Worm (Caenorhabditis elegans) whole organism, late embryonic: Measurements from ENCODE around the gene K06H6.1.

Experiments used
- C08G9.2 ChIP-seq: sonication (generic microtip); optimal IDR thresholded peaks from 2 replicates; lab custom pipeline; 2016; ENCODE audit warnings: mild to moderate bottlenecking, missing genetic modification characterization, moderate library complexity, missing compliant biosample characterization
- F13H6.1 ChIP-seq: sonication (generic microtip); optimal IDR thresholded peaks from 2 replicates; lab custom pipeline; 2016; ENCODE audit warnings: missing genetic modification characterization, missing compliant biosample characterization
- K09A11.1 ChIP-seq: sonication (generic microtip); optimal IDR thresholded peaks from 2 replicates; lab custom pipeline; 2017; ENCODE audit warnings: antibody characterized with exemption, mild to moderate bottlenecking, missing genetic modification characterization, missing compliant biosample characterization; ENCODE audit not compliant: insufficient read depth
- T23F11.4 ChIP-seq: fragments of 200-800 bp; sonication (Bioruptor generic); optimal IDR thresholded peaks from 2 replicates; lab custom pipeline; 2018; ENCODE audit warnings: mild to moderate bottlenecking, missing genetic modification characterization, missing compliant biosample characterization
- ama-1 ChIP-seq: fragments of 150-350 bp; optimal IDR thresholded peaks from 2 replicates; lab custom pipeline; 2014
- ceh-14 ChIP-seq: sonication (generic microtip); optimal IDR thresholded peaks from 2 replicates; lab custom pipeline; 2016; ENCODE audit warnings: missing genotype, missing genetic modification characterization, missing compliant biosample characterization
- ceh-19 ChIP-seq: fragments of 200-800 bp; sonication (Bioruptor generic); optimal IDR thresholded peaks from 2 replicates; lab custom pipeline; 2018; ENCODE audit warnings: mild to moderate bottlenecking, missing genetic modification characterization, missing compliant biosample characterization
- ceh-22 ChIP-seq: sonication (generic microtip); optimal IDR thresholded peaks from 2 replicates; lab custom pipeline; 2017; ENCODE audit warnings: missing biosample characterization, missing genetic modification characterization
- ceh-24 ChIP-seq: sonication (generic microtip); optimal IDR thresholded peaks from 2 replicates; lab custom pipeline; 2016; ENCODE audit warnings: mild to moderate bottlenecking, missing genetic modification characterization, missing compliant biosample characterization
- ceh-31 ChIP-seq: sonication (generic microtip); optimal IDR thresholded peaks from 2 replicates; lab custom pipeline; 2016; ENCODE audit warnings: missing genetic modification characterization, missing compliant biosample characterization
- ceh-34 ChIP-seq: sonication (generic microtip); optimal IDR thresholded peaks from 2 replicates; lab custom pipeline; 2016; ENCODE audit warnings: mild to moderate bottlenecking, missing genetic modification characterization, missing compliant biosample characterization
- ceh-48 ChIP-seq: sonication (generic microtip); optimal IDR thresholded peaks from 2 replicates; lab custom pipeline; 2016; ENCODE audit warnings: missing genetic modification characterization, inconsistent platforms, missing compliant biosample characterization
- che-1 ChIP-seq: sonication (generic microtip); optimal IDR thresholded peaks from 2 replicates; lab custom pipeline; 2016; ENCODE audit warnings: mild to moderate bottlenecking, missing genetic modification characterization, missing compliant biosample characterization
- dmd-4 ChIP-seq: sonication (generic microtip); optimal IDR thresholded peaks from 2 replicates; lab custom pipeline; 2016; ENCODE audit warnings: borderline replicate concordance, missing genetic modification characterization, missing compliant biosample characterization
- dve-1 ChIP-seq: sonication (generic microtip); optimal IDR thresholded peaks from 2 replicates; lab custom pipeline; 2017; ENCODE audit warnings: antibody characterized with exemption, mild to moderate bottlenecking, missing genetic modification characterization, missing compliant biosample characterization
- elt-4 ChIP-seq: sonication (generic microtip); optimal IDR thresholded peaks from 2 replicates; lab custom pipeline; 2016; ENCODE audit warnings: missing genetic modification characterization, missing compliant biosample characterization
- eyg-1 ChIP-seq: sonication (generic microtip); optimal IDR thresholded peaks from 2 replicates; lab custom pipeline; 2016; ENCODE audit warnings: missing genotype, missing genetic modification characterization, missing compliant biosample characterization
- fax-1 ChIP-seq: sonication (generic microtip); optimal IDR thresholded peaks from 2 replicates; lab custom pipeline; 2016; ENCODE audit warnings: missing genotype, missing genetic modification characterization, missing compliant biosample characterization
- gmeb-2 ChIP-seq: sonication (generic microtip); optimal IDR thresholded peaks from 2 replicates; lab custom pipeline; 2016; ENCODE audit warnings: missing genetic modification characterization, inconsistent platforms, missing compliant biosample characterization
- hlh-13 ChIP-seq: fragments of 200-800 bp; sonication (Bioruptor generic); optimal IDR thresholded peaks from 2 replicates; lab custom pipeline; 2018; ENCODE audit warnings: mild to moderate bottlenecking, missing genetic modification characterization, missing compliant biosample characterization
- hlh-8 ChIP-seq: sonication (generic microtip); optimal IDR thresholded peaks from 2 replicates; lab custom pipeline; 2016; ENCODE audit warnings: missing genotype, missing genetic modification characterization, missing compliant biosample characterization
- lin-11 ChIP-seq: fragments of 200-800 bp; sonication (Bioruptor generic); optimal IDR thresholded peaks from 2 replicates; lab custom pipeline; 2018; ENCODE audit warnings: mild to moderate bottlenecking, missing genetic modification characterization, missing compliant biosample characterization
- madf-2 ChIP-seq: sonication (generic microtip); optimal IDR thresholded peaks from 2 replicates; lab custom pipeline; 2017; ENCODE audit warnings: missing genetic modification characterization, missing compliant biosample characterization
- mec-3 ChIP-seq: sonication (generic microtip); optimal IDR thresholded peaks from 2 replicates; lab custom pipeline; 2016; ENCODE audit warnings: borderline replicate concordance, missing genetic modification characterization, missing compliant biosample characterization
- nfya-1 ChIP-seq: sonication (generic microtip); optimal IDR thresholded peaks from 2 replicates; lab custom pipeline; 2017; ENCODE audit warnings: missing genetic modification characterization, mild to moderate bottlenecking, missing compliant biosample characterization, antibody characterized with exemption, moderate library complexity
- npax-4 ChIP-seq: sonication (generic microtip); optimal IDR thresholded peaks from 2 replicates; lab custom pipeline; 2016; ENCODE audit warnings: missing genetic modification characterization, missing compliant biosample characterization
- odd-2 ChIP-seq: sonication (generic microtip); optimal IDR thresholded peaks from 2 replicates; lab custom pipeline; 2017; ENCODE audit warnings: antibody characterized with exemption, mild to moderate bottlenecking, missing genetic modification characterization, missing compliant biosample characterization
- pag-3 ChIP-seq: sonication (generic microtip); optimal IDR thresholded peaks from 2 replicates; lab custom pipeline; 2016; ENCODE audit warnings: missing compliant biosample characterization, missing genetic modification characterization, borderline replicate concordance
- pat-9 ChIP-seq: fragments of 200-800 bp; sonication (Bioruptor generic); optimal IDR thresholded peaks from 2 replicates; lab custom pipeline; 2018; ENCODE audit warnings: mild to moderate bottlenecking, missing genetic modification characterization, moderate library complexity, missing compliant biosample characterization
- pha-2 ChIP-seq: sonication (generic microtip); optimal IDR thresholded peaks from 2 replicates; lab custom pipeline; 2017; ENCODE audit warnings: mild to moderate bottlenecking, missing genetic modification characterization, missing compliant biosample characterization
- pha-4 ChIP-seq: fragments of 150-350 bp; optimal IDR thresholded peaks from 2 replicates; lab custom pipeline; 2018; ENCODE audit warnings: missing biosample characterization, missing genetic modification reagents, missing genetic modification characterization
- ref-2 ChIP-seq: sonication (generic microtip); optimal IDR thresholded peaks from 2 replicates; lab custom pipeline; 2016; ENCODE audit warnings: missing genetic modification characterization, missing compliant biosample characterization
- sdc-2 ChIP-seq: sonication (generic microtip); optimal IDR thresholded peaks from 2 replicates; lab custom pipeline; 2016; ENCODE audit warnings: missing genotype, missing genetic modification characterization, missing compliant biosample characterization
- sox-4 ChIP-seq: sonication (generic microtip); optimal IDR thresholded peaks from 2 replicates; lab custom pipeline; 2017; ENCODE audit warnings: mild to moderate bottlenecking, missing genetic modification characterization, inconsistent platforms, missing compliant biosample characterization
- tbx-7 ChIP-seq: sonication (generic microtip); optimal IDR thresholded peaks from 2 replicates; lab custom pipeline; 2016; ENCODE audit warnings: missing genotype, missing genetic modification characterization, missing compliant biosample characterization
- unc-3 ChIP-seq, 2 experiments: fragments of 200-800 bp in 1 of 2; sonication (Bioruptor generic) in 1 of 2; sonication (generic microtip) in 1 of 2; conservative IDR thresholded peaks in 1 of 2; optimal IDR thresholded peaks in 1 of 2; 2 replicates each; pipeline versions ENCODE4 v1.3.6 to Lab custom; 2016 to 2022; ENCODE audit warnings: missing compliant biosample characterization in 2 of 2, missing genetic modification characterization in 2 of 2, missing genetic modification reagents in 1 of 2
- unc-42 ChIP-seq: sonication (generic microtip); optimal IDR thresholded peaks from 2 replicates; lab custom pipeline; 2016; ENCODE audit warnings: missing genotype, missing genetic modification characterization, missing compliant biosample characterization
- unc-55 ChIP-seq: sonication (generic microtip); optimal IDR thresholded peaks from 2 replicates; lab custom pipeline; 2017; ENCODE audit warnings: missing biosample characterization, missing genetic modification reagents, missing genetic modification characterization
- unc-86 ChIP-seq: sonication (generic microtip); optimal IDR thresholded peaks from 2 replicates; lab custom pipeline; 2016; ENCODE audit warnings: missing genetic modification characterization, missing compliant biosample characterization
- zip-5 ChIP-seq: sonication (generic microtip); optimal IDR thresholded peaks from 2 replicates; lab custom pipeline; 2016; ENCODE audit warnings: missing genetic modification characterization, missing compliant biosample characterization
- ztf-16 ChIP-seq: sonication (generic microtip); optimal IDR thresholded peaks from 2 replicates; lab custom pipeline; 2017; ENCODE audit warnings: missing genetic modification characterization, missing compliant biosample characterization

The K06H6.1 gene

DNA sequence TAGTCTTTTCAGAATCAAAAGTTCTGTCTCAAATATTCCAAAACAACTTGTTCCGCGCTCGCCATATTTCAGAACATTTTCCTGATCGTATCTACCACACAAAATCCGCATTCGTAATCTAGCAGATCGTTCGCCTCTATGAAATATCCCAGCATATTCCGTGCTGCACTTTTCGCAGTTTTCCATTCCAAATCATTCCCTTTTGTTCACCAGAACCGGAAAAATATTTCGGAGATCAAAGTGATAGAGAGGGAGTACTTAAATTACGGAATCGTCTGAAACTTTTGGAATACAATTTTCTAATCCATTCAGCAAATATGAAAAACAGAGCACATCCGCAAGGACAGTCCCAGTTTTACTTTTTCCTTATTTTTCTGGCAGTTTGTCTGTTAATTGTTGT is at the start of gene K06H6.1:
TSS of gene K06H6.1 (plus strand) at position 301 of the 400 bp plus-strand sequence.
- no peak for TF ChIP-seq K09A11.1 (tag; lab: Kevin White, UChicago)
- no peak for TF ChIP-seq hlh-8 (tag; lab: Kevin White, UChicago)
- TF ChIP-seq elt-4: no peak
- TF ChIP-seq C08G9.2 (tag; lab: Kevin White, UChicago): no peak
- no peak for TF ChIP-seq pag-3
- TF ChIP-seq sdc-2 (tag; lab: Kevin White, UChicago): no peak
- TF ChIP-seq unc-3 (GFP tag; conservative IDR thresholded peaks at IDR 0.05; lab: Robert Waterston, UW): no peak
- no peak for TF ChIP-seq unc-3 (tag; optimal IDR thresholded peaks at IDR 0.05; lab: Kevin White, UChicago)
- no peak for TF ChIP-seq ref-2 (tag; lab: Kevin White, UChicago)
- no peak for TF ChIP-seq ztf-16 (tag; lab: Kevin White, UChicago)
- TF ChIP-seq nfya-1 (tag; lab: Kevin White, UChicago): no peak
- TF ChIP-seq eyg-1 (tag; lab: Kevin White, UChicago): no peak
- no peak for TF ChIP-seq tbx-7 (tag; lab: Kevin White, UChicago)
- TF ChIP-seq ceh-19 (GFP tag; lab: Kevin White, UChicago): no peak
- TF ChIP-seq dve-1: no peak
- no peak for TF ChIP-seq fax-1 (tag; lab: Kevin White, UChicago)
- TF ChIP-seq unc-42 (tag; lab: Kevin White, UChicago): no peak
- no peak for TF ChIP-seq unc-86 (tag; lab: Kevin White, UChicago)
- TF ChIP-seq pha-4 (tag; lab: Kevin White, UChicago): no peak

DNA sequence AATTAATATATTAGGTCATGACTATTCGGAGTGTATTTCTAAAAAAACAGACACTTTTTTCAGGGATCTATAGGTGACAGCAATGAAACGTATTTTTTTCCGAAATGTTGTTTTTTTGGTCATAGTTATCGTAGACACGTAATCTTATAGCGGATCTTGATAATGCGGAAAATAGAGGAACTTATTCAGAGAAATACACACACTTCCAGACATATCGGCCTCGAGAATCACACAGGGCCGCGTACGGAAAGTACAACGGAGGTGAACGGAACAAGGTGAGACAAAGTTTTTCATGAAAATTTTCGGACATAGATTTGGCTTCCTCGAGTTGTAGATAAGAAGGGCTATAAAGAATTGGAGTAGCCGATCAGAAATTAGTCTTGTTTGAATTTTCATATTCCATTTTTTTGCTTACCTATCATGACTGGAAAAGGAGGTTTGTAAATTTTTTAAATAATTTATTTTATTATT is 48.8 kb upstream of the K06H6.1 start, which contains the start of gene nhr-155:
TSS of gene nhr-155 (plus strand) at position 421 of the 471 bp plus-strand sequence.
- TF ChIP-seq sox-4 (no peak), pha-2 (no peak), mec-3 (no peak), ama-1 (lab: Kevin White, UChicago) (no peak), fax-1 (tag; lab: Kevin White, UChicago) (no peak), lin-11 (tag; lab: Kevin White, UChicago) (no peak), ceh-24 (no peak), dmd-4 (tag; lab: Kevin White, UChicago) (no peak)

DNA sequence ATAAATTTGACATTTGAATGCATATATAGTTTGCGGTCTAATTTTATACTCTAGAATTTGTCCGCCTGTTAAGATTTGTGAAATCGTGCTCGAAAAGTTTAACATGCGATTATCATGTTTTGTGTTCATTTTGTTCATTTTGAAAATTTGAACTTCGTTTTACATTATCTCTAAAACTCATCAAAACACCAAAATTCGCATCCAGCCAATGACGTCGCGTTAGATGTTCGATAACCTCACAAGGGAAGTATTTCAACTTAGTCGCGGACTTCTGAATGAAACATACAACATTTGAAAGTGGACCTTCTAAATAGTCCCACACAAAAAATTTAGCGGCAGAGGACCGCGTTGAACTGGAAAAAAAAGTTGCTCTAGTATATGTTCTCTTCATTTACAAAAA is 46.4 kb upstream of the K06H6.1 start:
- TF ChIP-seq gmeb-2 (no peak), hlh-13 (GFP tag; lab: Kevin White, UChicago) (no peak), pat-9 (tag; lab: Kevin White, UChicago) (no peak), tbx-7 (tag; lab: Kevin White, UChicago) (no peak), C08G9.2 (tag; lab: Kevin White, UChicago) (no peak), madf-2 (tag; lab: Kevin White, UChicago) (no peak), ceh-34 (tag; lab: Kevin White, UChicago) (no peak)

DNA sequence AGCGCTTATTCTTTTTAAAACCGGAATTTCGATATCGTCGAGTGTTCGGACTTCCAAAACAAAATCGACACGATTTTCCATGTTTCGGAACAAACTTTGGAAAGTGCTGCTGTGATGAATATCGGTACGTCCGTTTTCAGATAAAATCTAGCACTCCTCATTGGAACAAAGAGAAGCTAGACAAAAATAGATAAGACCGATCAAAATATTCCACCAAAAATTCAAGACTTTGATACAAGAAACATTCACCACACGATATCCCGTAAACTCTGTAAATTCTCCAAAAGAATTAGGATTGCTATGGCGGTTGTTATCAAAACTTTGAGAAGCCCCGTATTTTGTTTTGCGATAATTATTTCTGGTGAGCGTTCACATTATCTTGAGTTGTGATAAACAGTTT is 44.7 kb upstream of the K06H6.1 start, which contains the start of gene C14C6.3:
TSS of gene C14C6.3 (plus strand) at position 301 of the 400 bp plus-strand sequence.
- TF ChIP-seq nfya-1 (tag; lab: Kevin White, UChicago) (no peak), unc-42 (tag; lab: Kevin White, UChicago) (no peak), ceh-14 (tag; lab: Kevin White, UChicago) (no peak), npax-4 (tag; lab: Kevin White, UChicago) (no peak), T23F11.4 (GFP tag; lab: Kevin White, UChicago) (no peak), ceh-48 (tag; lab: Kevin White, UChicago) (no peak)

DNA sequence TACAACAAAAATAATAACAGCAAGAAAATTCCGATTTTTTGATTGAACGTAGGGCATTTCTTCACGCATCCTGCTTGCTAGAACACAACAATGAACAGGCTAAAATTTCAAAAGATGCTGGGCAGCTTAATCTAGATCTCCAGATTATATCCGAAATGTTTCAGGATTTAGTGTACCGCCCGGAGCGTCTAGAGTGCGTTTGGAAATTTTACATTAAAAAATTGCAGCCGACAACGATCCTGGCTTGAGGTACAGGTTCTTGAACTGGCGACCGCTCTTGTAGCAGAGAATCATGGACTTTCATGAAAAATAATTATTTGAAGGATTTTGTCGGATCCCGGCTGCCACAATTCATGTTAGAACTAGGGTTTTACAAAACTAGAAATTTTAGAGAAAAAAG is 39.9 kb upstream of the K06H6.1 start, which contains the start of gene C14C6.6:
TSS of gene C14C6.6 (minus strand) at position 101 of the 400 bp plus-strand sequence.
- TF ChIP-seq odd-2 (no peak), eyg-1 (tag; lab: Kevin White, UChicago) (no peak), F13H6.1 (no peak), ceh-24 (no peak), zip-5 (tag; lab: Kevin White, UChicago) (no peak), hlh-13 (GFP tag; lab: Kevin White, UChicago) (no peak), ztf-16 (tag; lab: Kevin White, UChicago) (no peak), pag-3 (no peak), madf-2 (tag; lab: Kevin White, UChicago) (no peak), unc-55 (no peak), pat-9 (tag; lab: Kevin White, UChicago) (no peak), ceh-22 (no peak), ceh-14 (tag; lab: Kevin White, UChicago) (no peak), ceh-31 (tag; lab: Kevin White, UChicago) (no peak), nfya-1 (tag; lab: Kevin White, UChicago) (no peak), che-1 (tag; lab: Kevin White, UChicago) (no peak), ama-1 (lab: Kevin White, UChicago) (no peak), ceh-48 (tag; lab: Kevin White, UChicago) (no peak), C08G9.2 (tag; lab: Kevin White, UChicago) (no peak)
